Worm (Caenorhabditis elegans) whole organism, L2 larva: ENCODE measurements around the gene sfxn-1.2.

Experiments used
- C34F6.9 ChIP-seq: fragments of 150-350 bp; optimal IDR thresholded peaks from 2 replicates; lab custom pipeline; 2014; ENCODE audit warnings: missing biosample characterization, missing genetic modification characterization
- R02D3.7 ChIP-seq: fragments of 150-350 bp; optimal IDR thresholded peaks from 2 replicates; lab custom pipeline; 2014; ENCODE audit warnings: missing biosample characterization, missing genetic modification characterization
- ZK546.5 ChIP-seq: sonication (generic microtip); optimal IDR thresholded peaks from 2 replicates; lab custom pipeline; 2017; ENCODE audit warnings: missing biosample characterization, missing genetic modification characterization
- alr-1 ChIP-seq: fragments of 150-350 bp; optimal IDR thresholded peaks from 2 replicates; lab custom pipeline; 2014; ENCODE audit warnings: missing biosample characterization, missing genetic modification characterization
- aly-2 ChIP-seq: fragments of 150-350 bp; optimal IDR thresholded peaks from 2 replicates; lab custom pipeline; 2014; ENCODE audit warnings: missing biosample characterization, missing genetic modification characterization
- blmp-1 ChIP-seq: sonication (generic microtip); optimal IDR thresholded peaks from 2 replicates; lab custom pipeline; 2017; ENCODE audit warnings: missing genetic modification characterization, mild to moderate bottlenecking, missing compliant biosample characterization, antibody characterized with exemption, moderate library complexity; ENCODE audit not compliant: insufficient read depth
- ceh-16 ChIP-seq: fragments of 150-350 bp; optimal IDR thresholded peaks from 2 replicates; lab custom pipeline; 2014; ENCODE audit warnings: missing biosample characterization, missing genetic modification characterization
- crh-2 ChIP-seq: sonication (generic microtip); optimal IDR thresholded peaks from 2 replicates; lab custom pipeline; 2017; ENCODE audit warnings: missing biosample characterization, missing genetic modification characterization
- dmd-4 ChIP-seq: sonication (generic microtip); optimal IDR thresholded peaks from 2 replicates; lab custom pipeline; 2017; ENCODE audit warnings: missing biosample characterization, missing genetic modification characterization
- egl-27 ChIP-seq: sonication (generic microtip); optimal IDR thresholded peaks from 3 replicates; lab custom pipeline; 2017; ENCODE audit warnings: missing biosample characterization, missing genetic modification reagents, missing genetic modification characterization
- elt-1 ChIP-seq: fragments of 150-350 bp; optimal IDR thresholded peaks from 2 replicates; lab custom pipeline; 2014; ENCODE audit warnings: missing biosample characterization, missing genetic modification characterization
- elt-3 ChIP-seq: sonication (generic microtip); optimal IDR thresholded peaks from 2 replicates; lab custom pipeline; 2017; ENCODE audit warnings: missing biosample characterization, missing genetic modification characterization
- fos-1 ChIP-seq: fragments of 150-350 bp; optimal IDR thresholded peaks from 2 replicates; lab custom pipeline; 2014; ENCODE audit warnings: missing biosample characterization, missing genetic modification characterization
- gmeb-1 ChIP-seq: fragments of 150-350 bp; optimal IDR thresholded peaks from 2 replicates; lab custom pipeline; 2014; ENCODE audit warnings: missing biosample characterization, missing genetic modification characterization
- lin-11 ChIP-seq: fragments of 150-350 bp; sonication (generic microtip); optimal IDR thresholded peaks from 2 replicates; lab custom pipeline; 2014; ENCODE audit warnings: missing biosample characterization, missing genetic modification characterization, inconsistent platforms, mixed read lengths
- lin-13 ChIP-seq: fragments of 150-350 bp; optimal IDR thresholded peaks from 2 replicates; lab custom pipeline; 2014; ENCODE audit warnings: missing biosample characterization, missing genetic modification reagents, missing genetic modification characterization
- lin-39 ChIP-seq: fragments of 150-350 bp; optimal IDR thresholded peaks from 2 replicates; lab custom pipeline; 2014; ENCODE audit warnings: missing biosample characterization, missing genetic modification reagents, missing genetic modification characterization
- lsy-2 ChIP-seq, 2 experiments: fragments of 150-350 bp in 1 of 2; sonication (generic microtip) in 1 of 2; optimal IDR thresholded peaks; 2 replicates each; lab custom pipeline; 2014 to 2017; ENCODE audit warnings: missing biosample characterization in 2 of 2, missing genetic modification characterization in 2 of 2
- mbf-1 ChIP-seq: sonication (generic microtip); optimal IDR thresholded peaks from 2 replicates; lab custom pipeline; 2017; ENCODE audit warnings: missing biosample characterization, missing genetic modification characterization
- nhr-10 ChIP-seq: sonication (generic microtip); optimal IDR thresholded peaks from 2 replicates; lab custom pipeline; 2017; ENCODE audit warnings: missing biosample characterization, missing genetic modification characterization
- nhr-11 ChIP-seq: fragments of 150-350 bp; optimal IDR thresholded peaks from 2 replicates; lab custom pipeline; 2014; ENCODE audit warnings: missing biosample characterization, missing genetic modification characterization
- nhr-12 ChIP-seq: fragments of 150-350 bp; optimal IDR thresholded peaks from 2 replicates; lab custom pipeline; 2014; ENCODE audit warnings: missing biosample characterization, missing genetic modification characterization
- nhr-129 ChIP-seq: fragments of 150-350 bp; optimal IDR thresholded peaks from 2 replicates; lab custom pipeline; 2014; ENCODE audit warnings: missing biosample characterization, missing genetic modification characterization
- nhr-21 ChIP-seq: fragments of 150-350 bp; optimal IDR thresholded peaks from 2 replicates; lab custom pipeline; 2014; ENCODE audit warnings: missing biosample characterization, missing genetic modification characterization
- nhr-23 ChIP-seq: fragments of 150-350 bp; optimal IDR thresholded peaks from 2 replicates; lab custom pipeline; 2014; ENCODE audit warnings: missing biosample characterization, missing genetic modification reagents, missing genetic modification characterization
- nhr-237 ChIP-seq: fragments of 150-350 bp; optimal IDR thresholded peaks from 2 replicates; lab custom pipeline; 2014; ENCODE audit warnings: missing biosample characterization, missing genetic modification characterization
- nhr-25 ChIP-seq: fragments of 150-350 bp; sonication (generic microtip); optimal IDR thresholded peaks from 3 replicates; lab custom pipeline; 2014; ENCODE audit warnings: missing biosample characterization, missing genetic modification characterization
- nhr-6 ChIP-seq: fragments of 150-350 bp; optimal IDR thresholded peaks from 2 replicates; lab custom pipeline; 2014; ENCODE audit warnings: missing biosample characterization, missing genetic modification characterization
- nhr-77 ChIP-seq: fragments of 150-350 bp; optimal IDR thresholded peaks from 2 replicates; lab custom pipeline; 2014; ENCODE audit warnings: missing biosample characterization, missing genetic modification characterization
- sem-4 ChIP-seq: fragments of 150-350 bp; optimal IDR thresholded peaks from 2 replicates; lab custom pipeline; 2014; ENCODE audit warnings: missing biosample characterization, missing genetic modification reagents, missing genetic modification characterization
- sma-9 ChIP-seq, 2 experiments: fragments of 150-350 bp in 1 of 2; sonication (generic microtip) in 1 of 2; optimal IDR thresholded peaks; 2 replicates each; lab custom pipeline; 2014 to 2016; ENCODE audit warnings: missing genetic modification characterization in 2 of 2, mild to moderate bottlenecking in 1 of 2, missing biosample characterization in 1 of 2, missing compliant biosample characterization in 1 of 2, missing genetic modification reagents in 1 of 2, moderate library complexity in 1 of 2
- snpc-4 ChIP-seq: fragments of 150-350 bp; optimal IDR thresholded peaks from 2 replicates; lab custom pipeline; 2014; ENCODE audit warnings: missing biosample characterization, missing genetic modification characterization
- unc-62 ChIP-seq: fragments of 150-350 bp; optimal IDR thresholded peaks from 2 replicates; lab custom pipeline; 2014; ENCODE audit warnings: missing biosample characterization, missing genetic modification reagents, missing genetic modification characterization
- ztf-11 ChIP-seq: sonication (generic microtip); optimal IDR thresholded peaks from 2 replicates; lab custom pipeline; 2017; ENCODE audit warnings: missing biosample characterization, missing genetic modification characterization
- ztf-4 ChIP-seq: fragments of 150-350 bp; optimal IDR thresholded peaks from 2 replicates; lab custom pipeline; 2014; ENCODE audit warnings: missing biosample characterization, missing genetic modification characterization

The sfxn-1.2 gene

ce11 chrII:11185728-11186127 is at the start of gene sfxn-1.2:
Gene sfxn-1.2, plus strand, starts transcription at chrII:11186028.
- TF ChIP-seq nhr-10 (tag; lab: Kevin White, UChicago), result no peak
- no peak for TF ChIP-seq snpc-4
- no peak for TF ChIP-seq ceh-16 (tag; lab: Kevin White, UChicago)
- TF ChIP-seq lin-39, result no peak
- TF ChIP-seq gmeb-1 (tag; lab: Kevin White, UChicago), result no peak
- TF ChIP-seq unc-62 (GFP tag; lab: Kevin White, UChicago), result no peak
- TF ChIP-seq nhr-12 (tag; lab: Kevin White, UChicago), result no peak
- no peak for TF ChIP-seq dmd-4 (tag; lab: Kevin White, UChicago)
- TF ChIP-seq nhr-77, result no peak
- no peak for TF ChIP-seq C34F6.9 (tag; lab: Kevin White, UChicago)
- no peak for TF ChIP-seq nhr-129 (tag; lab: Kevin White, UChicago)
- TF ChIP-seq nhr-11 (tag; lab: Kevin White, UChicago), result no peak
- TF ChIP-seq R02D3.7 (tag; lab: Kevin White, UChicago), result no peak
- TF ChIP-seq, all 48 proteins: peak for 0

ce11 chrII:11140140-11140539 is 45.7 kb upstream of the sfxn-1.2 start, which contains the start of gene F40F8.4:
Gene F40F8.4, minus strand, starts transcription at chrII:11140240.
- TF ChIP-seq elt-3 (tag; lab: Kevin White, UChicago) (no peak), fos-1 (no peak), sem-4 (tag; lab: Kevin White, UChicago) (no peak), gmeb-1 (tag; lab: Kevin White, UChicago) (no peak), unc-62 (GFP tag; lab: Kevin White, UChicago) (no peak), nhr-6 (tag; lab: Kevin White, UChicago) (no peak), elt-1 (no peak), R02D3.7 (tag; lab: Kevin White, UChicago) (no peak), crh-2 (no peak), blmp-1 (no peak), lin-13 (GFP tag; lab: Kevin White, UChicago) (no peak), nhr-77 (no peak), nhr-25 (tag; lab: Kevin White, UChicago) (no peak), mbf-1 (tag; lab: Kevin White, UChicago) (no peak), lsy-2 (tag; optimal IDR thresholded peaks at IDR 0.05; lab: Kevin White, UChicago) (no peak), alr-1 (tag; lab: Kevin White, UChicago) (no peak), nhr-11 (tag; lab: Kevin White, UChicago) (no peak), nhr-237 (tag; lab: Kevin White, UChicago) (no peak), C34F6.9 (tag; lab: Kevin White, UChicago) (no peak), egl-27 (tag; lab: Kevin White, UChicago) (no peak)
- TF ChIP-seq, all 48 proteins: peak for 0

ce11 chrII:11142571-11142970 is 43.3 kb upstream of the sfxn-1.2 start, which contains the start of gene arrd-6:
Gene arrd-6, plus strand, starts transcription at chrII:11142739.
- TF ChIP-seq C34F6.9 (tag; lab: Kevin White, UChicago) (no peak), nhr-129 (tag; lab: Kevin White, UChicago) (peak; percentile 10)

- no peak for TF ChIP-seq ztf-4
- TF ChIP-seq nhr-10 (tag; lab: Kevin White, UChicago), result no peak
- no peak for TF ChIP-seq lin-11 (tag; lab: Kevin White, UChicago)
- no peak for TF ChIP-seq elt-3 (tag; lab: Kevin White, UChicago)
- no peak for TF ChIP-seq C34F6.9 (tag; lab: Kevin White, UChicago)
- TF ChIP-seq ZK546.5, result no peak
- TF ChIP-seq blmp-1, result no peak
- TF ChIP-seq nhr-25 (tag; lab: Kevin White, UChicago), result no peak
- TF ChIP-seq lin-13 (GFP tag; lab: Kevin White, UChicago), result peak; percentile 8
- peak; percentile 26 for TF ChIP-seq nhr-129 (tag; lab: Kevin White, UChicago)
- no peak for TF ChIP-seq nhr-23 (tag; lab: Kevin White, UChicago)
- peak; percentile 40 for TF ChIP-seq gmeb-1 (tag; lab: Kevin White, UChicago)
- no peak for TF ChIP-seq aly-2 (tag; lab: Kevin White, UChicago)
- no peak for TF ChIP-seq unc-62 (GFP tag; lab: Kevin White, UChicago)
- TF ChIP-seq fos-1, result peak; percentile 4
- no peak for TF ChIP-seq nhr-21 (tag; lab: Kevin White, UChicago)
- no peak for TF ChIP-seq mbf-1 (tag; lab: Kevin White, UChicago)
- TF ChIP-seq sem-4 (tag; lab: Kevin White, UChicago), result no peak
- no peak for TF ChIP-seq dmd-4 (tag; lab: Kevin White, UChicago)
- TF ChIP-seq egl-27 (tag; lab: Kevin White, UChicago), result no peak
- no peak for TF ChIP-seq elt-1
- TF ChIP-seq sma-9 (GFP tag; optimal IDR thresholded peaks at IDR 0.05; lab: Kevin White, UChicago), result peak; percentile 45
- no peak for TF ChIP-seq sma-9 (tag; optimal IDR thresholded peaks at IDR 0.05; lab: Kevin White, UChicago)
- no peak for TF ChIP-seq nhr-77
- no peak for TF ChIP-seq nhr-237 (tag; lab: Kevin White, UChicago)
- TF ChIP-seq ztf-11 (tag; lab: Kevin White, UChicago), result no peak
These were observed 35.8 kb upstream of the sfxn-1.2 start for ce11 chrII:11149866-11150685.
